Fruit fly (Drosophila melanogaster) Kc167 (cell line): ENCODE results near the gene CG12684.

Experiments used
- Myc ChIP-seq: fragments of >200 bp; optimal IDR thresholded peaks from 2 replicates; lab custom pipeline; 2017; ENCODE audit warnings: missing external identifiers
- Sin3A ChIP-seq: fragments of >200 bp; optimal IDR thresholded peaks from 2 replicates; lab custom pipeline; 2018; ENCODE audit warnings: missing external identifiers
- h ChIP-seq: fragments of >200 bp; optimal IDR thresholded peaks from 3 replicates; lab custom pipeline; 2018; ENCODE audit warnings: missing external identifiers
- psq ChIP-seq: fragments of >200 bp; optimal IDR thresholded peaks from 2 replicates; lab custom pipeline; 2017; ENCODE audit warnings: missing external identifiers
- ttk ChIP-seq: sonication (Bioruptor generic); optimal IDR thresholded peaks from 2 replicates; lab custom pipeline; 2017; ENCODE audit warnings: missing external identifiers

DNA sequence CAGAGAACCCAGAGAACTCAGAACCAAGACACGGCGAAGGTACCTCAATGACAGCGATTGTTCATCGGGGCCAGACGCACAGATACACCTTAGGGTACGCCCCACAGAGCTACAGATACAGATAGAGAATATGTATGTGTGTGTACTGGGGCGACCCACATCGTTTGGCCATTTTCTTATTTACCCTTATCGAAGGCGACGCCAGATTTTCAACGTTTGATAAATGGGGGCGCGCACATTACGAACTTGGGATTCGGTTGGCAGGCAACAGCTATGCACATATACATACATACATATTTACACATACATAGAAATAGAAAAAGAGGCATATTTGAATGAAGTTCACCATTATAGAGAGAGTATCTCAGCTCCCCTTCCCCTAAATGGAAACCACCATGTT is 34.7 kb upstream of the CG12684 start:
- no peak for TF ChIP-seq Sin3A (lab: Kevin White, UChicago)
- TF ChIP-seq ttk (lab: Kevin White, UChicago) = no peak
- TF ChIP-seq psq = no peak
- no peak for TF ChIP-seq h
- TF ChIP-seq Myc = no peak
